Worm (Caenorhabditis elegans): ENCODE measurements around the gene ifp-1.

The ifp-1 gene

ce11 chrX:9637700-9638099 is 42.3 kb downstream of the ifp-1 start (continued):
- peak; percentile 77 for TF ChIP-seq pbrm-1 (GFP tag; IDR thresholded peaks at IDR 0.05)
- peak; percentile 81 for TF ChIP-seq nhr-27 (tag; optimal IDR thresholded peaks at IDR 0.05)
- TF ChIP-seq snpc-1.1 (tag; optimal IDR thresholded peaks at IDR 0.05; ENCODE audit: insufficient read depth): no peak
- no peak for TF ChIP-seq F55B11.4 (tag; optimal IDR thresholded peaks at IDR 0.05; ENCODE audit: borderline replicate concordance, insufficient read depth)
- TF ChIP-seq T26A5.8 (tag; optimal IDR thresholded peaks at IDR 0.05): peak; percentile 78
- TF ChIP-seq lin-40 (tag; optimal IDR thresholded peaks at IDR 0.05): peak; percentile 50

- TF ChIP-seq mel-28 (tag; optimal IDR thresholded peaks at IDR 0.05; ENCODE audit: borderline replicate concordance) (no peak), egrh-3 (GFP tag; IDR thresholded peaks at IDR 0.05) (no peak), hmg-1.2 (GFP tag; IDR thresholded peaks at IDR 0.05) (peak; percentile 10; the same call in 1 of the 2 replicates), dpl-1 (GFP tag; optimal IDR thresholded peaks at IDR 0.05) (no peak), chd-7 (tag; optimal IDR thresholded peaks at IDR 0.05) (no peak), akir-1 (GFP tag; optimal IDR thresholded peaks at IDR 0.05) (no peak), ama-1 (optimal IDR thresholded peaks at IDR 0.05) (no peak), ama-1 (GFP tag; optimal IDR thresholded peaks at IDR 0.05) (no peak), F37B4.10 (GFP tag; IDR thresholded peaks at IDR 0.05) (no peak), nhr-80 (tag; optimal IDR thresholded peaks at IDR 0.05) (peak; percentile 38), lsy-27 (tag; optimal IDR thresholded peaks at IDR 0.05; ENCODE audit: borderline replicate concordance, insufficient read depth) (no peak), sea-2 (GFP tag; IDR thresholded peaks at IDR 0.05) (0 out of 2 replicates have a peak, but pooled peaks have one; percentile 18), Y53G8AR.9 (GFP tag; conservative IDR thresholded peaks at IDR 0.05) (no peak), zfh-2 (GFP tag; conservative IDR thresholded peaks at IDR 0.05) (peak; percentile 86), let-607 (tag; optimal IDR thresholded peaks at IDR 0.05) (no peak)
These were observed 42.8 kb downstream of the ifp-1 start for ce11 chrX:9637137-9637536.

ce11 chrX:9635376-9635775 is 44.6 kb downstream of the ifp-1 start, which contains the start of gene F34H10.5:
F34H10.5 (plus strand) TSS chrX:9635676.
- no peak for TF ChIP-seq ceh-40 (GFP tag; IDR thresholded peaks at IDR 0.05)
- TF ChIP-seq snpc-1.3 (tag; optimal IDR thresholded peaks at IDR 0.05; ENCODE audit: insufficient read depth): no peak
- TF ChIP-seq nfyb-1 (GFP tag; IDR thresholded peaks at IDR 0.05): no peak
- TF ChIP-seq madf-3 (GFP tag; IDR thresholded peaks at IDR 0.05): no peak
- no peak for TF ChIP-seq hsf-1 (GFP tag; IDR thresholded peaks at IDR 0.05)
- TF ChIP-seq lag-1 (GFP tag; IDR thresholded peaks at IDR 0.05): no peak
- no peak for TF ChIP-seq lin-35 (GFP tag; optimal IDR thresholded peaks at IDR 0.05)
- TF ChIP-seq F49E8.2 (tag; optimal IDR thresholded peaks at IDR 0.05; ENCODE audit: insufficient read depth): no peak
- TF ChIP-seq snpc-3.4 (tag; optimal IDR thresholded peaks at IDR 0.05): no peak
- TF ChIP-seq F37B4.10 (GFP tag; IDR thresholded peaks at IDR 0.05): no peak
- no peak for TF ChIP-seq Y53F4B.3 (GFP tag; IDR thresholded peaks at IDR 0.05)
- TF ChIP-seq let-607 (tag; optimal IDR thresholded peaks at IDR 0.05): no peak
- no peak for TF ChIP-seq F10E7.11 (tag; optimal IDR thresholded peaks at IDR 0.05)
- TF ChIP-seq nfya-1 (tag; optimal IDR thresholded peaks at IDR 0.05; ENCODE audit: borderline replicate concordance, insufficient read depth): no peak

ce11 chrX:9634925-9635324 is 45.0 kb downstream of the ifp-1 start, which contains the start of gene F34H10.3:
F34H10.3 (minus strand) TSS chrX:9635025.
- TF ChIP-seq F39B2.1 (GFP tag; IDR thresholded peaks at IDR 0.05): no peak
- no peak for TF ChIP-seq ztf-3 (GFP tag; optimal IDR thresholded peaks at IDR 0.05)
- TF ChIP-seq nfya-2 (GFP tag; IDR thresholded peaks at IDR 0.05): no peak
- no peak for TF ChIP-seq pha-4 (tag; optimal IDR thresholded peaks at IDR 0.05)
- no peak for TF ChIP-seq dpff-1 (tag; optimal IDR thresholded peaks at IDR 0.05)
- no peak for TF ChIP-seq sptf-2 (GFP tag; optimal IDR thresholded peaks at IDR 0.05)
- TF ChIP-seq snpc-1.1 (tag; optimal IDR thresholded peaks at IDR 0.05; ENCODE audit: insufficient read depth): no peak
- TF ChIP-seq K11D2.4 (GFP tag; IDR thresholded peaks at IDR 0.05): no peak
- TF ChIP-seq Y67H2A.10 (GFP tag; conservative IDR thresholded peaks at IDR 0.05): no peak
- no peak for TF ChIP-seq mxl-1 (tag; optimal IDR thresholded peaks at IDR 0.05)
- no peak for TF ChIP-seq xnd-1 (tag; optimal IDR thresholded peaks at IDR 0.05)
